Fruit fly (Drosophila melanogaster): ENCODE results near the gene CG7706.

CG7706 gene

dm6 chr3R:18694952-18695351, 17.3 kb downstream of the CG7706 start, which contains the start of gene CG34282:
CG34282 (plus strand) TSS chr3R:18695252.
- no peak for TF ChIP-seq spab (GFP tag; optimal IDR thresholded peaks at IDR 0.05)
- TF ChIP-seq OdsH (GFP tag; optimal IDR thresholded peaks at IDR 0.05) = no peak
- TF ChIP-seq CG8319 (GFP tag; optimal IDR thresholded peaks at IDR 0.05) = no peak
- TF ChIP-seq CG11294 (GFP tag; IDR thresholded peaks at IDR 0.05) = no peak
- no peak for TF ChIP-seq CG3919 (GFP tag; optimal IDR thresholded peaks at IDR 0.05)
- no peak for TF ChIP-seq cyc (GFP tag; optimal IDR thresholded peaks at IDR 0.05)
- no peak for TF ChIP-seq CG3032 (tag; optimal IDR thresholded peaks at IDR 0.05)
- TF ChIP-seq Eip78C (GFP tag) = no peak
- TF ChIP-seq CG4318 (GFP tag; optimal IDR thresholded peaks at IDR 0.05) = no peak
- TF ChIP-seq lz (GFP tag; optimal IDR thresholded peaks at IDR 0.05) = no peak
- TF ChIP-seq net (GFP tag; optimal IDR thresholded peaks at IDR 0.05) = no peak
- TF ChIP-seq salr (GFP tag; optimal IDR thresholded peaks at IDR 0.05) = no peak
- no peak for TF ChIP-seq acj6 (GFP tag; optimal IDR thresholded peaks at IDR 0.05)
- TF ChIP-seq CG32006 (GFP tag; optimal IDR thresholded peaks at IDR 0.05) = no peak
- TF ChIP-seq Lpt (GFP tag; optimal IDR thresholded peaks at IDR 0.05) = no peak
- TF ChIP-seq Met (GFP tag; optimal IDR thresholded peaks at IDR 0.05) = no peak
- no peak for TF ChIP-seq Eip75B (GFP tag; optimal IDR thresholded peaks at IDR 0.05)
- no peak for TF ChIP-seq CG7368 (GFP tag; optimal IDR thresholded peaks at IDR 0.05)

DNA sequence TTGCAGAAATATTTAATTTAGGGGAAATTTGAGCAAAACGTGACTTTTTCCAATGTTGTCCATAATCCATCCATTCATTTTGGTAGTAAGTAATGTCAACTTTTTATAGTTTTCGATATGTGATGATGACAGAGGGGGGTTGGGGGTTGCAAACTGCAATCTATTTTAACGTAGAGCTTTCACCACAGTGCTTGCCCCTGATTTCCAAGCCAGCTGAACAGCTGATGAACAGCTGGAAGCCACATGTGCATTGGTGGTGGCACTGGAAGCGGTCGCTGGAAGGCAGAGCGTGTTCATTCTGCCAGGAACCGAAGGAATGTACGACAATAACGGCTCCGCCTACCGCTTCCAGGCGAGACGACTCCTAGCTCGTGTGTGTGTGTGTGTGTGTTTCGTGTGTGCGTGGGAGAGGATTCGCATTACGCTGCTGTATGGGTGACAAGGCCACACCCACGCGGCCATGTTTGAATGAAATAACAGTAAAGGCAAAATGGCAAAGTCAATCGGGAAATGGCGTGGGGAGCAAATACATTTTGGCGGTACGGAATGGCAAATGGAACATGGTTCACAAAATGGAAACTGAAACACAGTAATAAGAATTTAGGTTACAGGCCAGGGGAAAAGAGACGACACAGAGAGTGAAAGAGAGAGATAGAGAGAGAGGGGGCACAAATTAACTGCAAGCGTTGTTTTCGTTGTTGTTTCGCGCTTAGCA, 21.4 kb downstream of the CG7706 start:
- TF ChIP-seq fd85E (GFP tag; optimal IDR thresholded peaks at IDR 0.05) (no peak), CG8119 (GFP tag; IDR thresholded peaks at IDR 0.05) (no peak), Lpt (GFP tag; optimal IDR thresholded peaks at IDR 0.05) (no peak), CG1621 (tag; optimal IDR thresholded peaks at IDR 0.05) (no peak), CG32006 (GFP tag; optimal IDR thresholded peaks at IDR 0.05) (no peak), CG9139 (GFP tag; optimal IDR thresholded peaks at IDR 0.05) (no peak)

- TF ChIP-seq CG11762 (GFP tag; optimal IDR thresholded peaks at IDR 0.05; ENCODE audit: insufficient read depth) (no peak), CG16779 (tag; optimal IDR thresholded peaks at IDR 0.05) (no peak), CG6276 (GFP tag; optimal IDR thresholded peaks at IDR 0.05) (no peak), acj6 (GFP tag; optimal IDR thresholded peaks at IDR 0.05) (no peak), Hr4 (GFP tag; optimal IDR thresholded peaks at IDR 0.05) (no peak), Eip75B (GFP tag; optimal IDR thresholded peaks at IDR 0.05) (no peak), fd85E (GFP tag; optimal IDR thresholded peaks at IDR 0.05) (no peak), Hr39 (GFP tag; optimal IDR thresholded peaks at IDR 0.05) (no peak), Ets96B (tag; optimal IDR thresholded peaks at IDR 0.05) (no peak), net (GFP tag; optimal IDR thresholded peaks at IDR 0.05) (no peak), CG8632 (GFP tag; optimal IDR thresholded peaks at IDR 0.05) (no peak), CG11294 (GFP tag; IDR thresholded peaks at IDR 0.05) (no peak), Eip93F (GFP tag; optimal IDR thresholded peaks at IDR 0.05) (no peak), CG6163 (GFP tag; IDR thresholded peaks at IDR 0.05) (no peak), pdm3 (GFP tag; optimal IDR thresholded peaks at IDR 0.05) (no peak), cyc (GFP tag; optimal IDR thresholded peaks at IDR 0.05) (no peak), Gug (GFP tag; IDR thresholded peaks at IDR 0.05) (no peak), Eip78C (GFP tag) (no peak)
Observed at dm6 chr3R:18703514-18703913, 25.9 kb downstream of the CG7706 start.

DNA sequence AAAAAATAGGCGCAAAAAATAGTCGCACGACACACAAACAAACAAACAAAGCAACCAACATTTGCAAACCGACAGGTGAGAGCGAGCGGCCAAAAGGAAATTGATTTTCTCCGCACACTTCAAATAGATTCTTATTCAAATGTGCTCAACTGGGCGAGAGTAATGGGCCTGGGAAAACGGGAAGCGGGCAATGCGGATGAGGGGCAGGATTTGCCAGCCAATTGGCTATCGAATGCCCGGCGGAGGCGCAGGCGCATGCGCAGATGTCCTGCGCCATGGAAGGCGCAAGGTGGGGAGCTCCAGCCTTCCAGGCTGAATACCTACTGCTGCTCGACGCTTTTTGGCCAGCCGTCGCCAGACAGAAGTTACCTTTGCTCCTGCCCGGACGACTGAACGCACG, 27.5 kb downstream of the CG7706 start, which contains the start of the genes ChAT and VAChT:
Gene ChAT, plus strand, starts transcription at position 352 of the 400 bp plus-strand sequence.
Gene VAChT, plus strand, starts transcription at position 352 of the 400 bp plus-strand sequence.
- no peak for TF ChIP-seq achi (GFP tag; optimal IDR thresholded peaks at IDR 0.05)
- TF ChIP-seq vri (GFP tag; optimal IDR thresholded peaks at IDR 0.05) = no peak
- TF ChIP-seq cyc (GFP tag; optimal IDR thresholded peaks at IDR 0.05) = no peak
- no peak for TF ChIP-seq dsx (GFP tag; optimal IDR thresholded peaks at IDR 0.05; ENCODE audit: poor library complexity, severe bottlenecking)
- no peak for TF ChIP-seq CG10631 (GFP tag; optimal IDR thresholded peaks at IDR 0.05)
- no peak for TF ChIP-seq CG4318 (GFP tag; optimal IDR thresholded peaks at IDR 0.05)
- no peak for TF ChIP-seq CG3919 (GFP tag; optimal IDR thresholded peaks at IDR 0.05)
- TF ChIP-seq Hr38 (GFP tag; optimal IDR thresholded peaks at IDR 0.05) = no peak
- TF ChIP-seq CG8319 (GFP tag; optimal IDR thresholded peaks at IDR 0.05) = no peak
